Worm (Caenorhabditis elegans): ENCODE measurements around the gene ugt-18.

ce11 chrV:12871753-12872152 is 51.7 kb downstream of the ugt-18 start, which contains the start of gene bus-19:
- TF ChIP-seq nhr-77 (tag; optimal IDR thresholded peaks at IDR 0.05) (no peak), fkh-10 (GFP tag; optimal IDR thresholded peaks at IDR 0.05) (no peak), nhr-11 (tag; optimal IDR thresholded peaks at IDR 0.05) (no peak), nfya-1 (tag; optimal IDR thresholded peaks at IDR 0.05; ENCODE audit: insufficient read depth) (no peak), elt-3 (tag; optimal IDR thresholded peaks at IDR 0.05) (no peak), lin-15B (tag; optimal IDR thresholded peaks at IDR 0.05) (no peak), elt-2 (tag; optimal IDR thresholded peaks at IDR 0.05) (no peak), ama-1 (optimal IDR thresholded peaks at IDR 0.05) (no peak), aly-2 (tag; optimal IDR thresholded peaks at IDR 0.05) (no peak), nhr-12 (tag; optimal IDR thresholded peaks at IDR 0.05) (no peak), unc-62 (GFP tag; optimal IDR thresholded peaks at IDR 0.05) (no peak), elt-1 (tag; optimal IDR thresholded peaks at IDR 0.05) (no peak), snpc-4 (tag; optimal IDR thresholded peaks at IDR 0.05) (no peak)
